Fruit fly (Drosophila melanogaster): ENCODE results near the gene Pgant5.
A peak's percentile ranks its signal among the peaks of the same experiment; 100 is the strongest.

The Pgant5 gene

dm6 chr2L:5037402-5037860 lies 56.0 kb downstream of the Pgant5 start, which contains the start of the genes CG14042 and SP555:
Gene CG14042, plus strand, starts transcription at chr2L:5037709.
Gene SP555, plus strand, starts transcription at chr2L:5037709.
- TF ChIP-seq fd96Ca (GFP tag; IDR thresholded peaks at IDR 0.05) (0 out of 3 replicates have a peak, but pooled peaks have one; percentile 18), CG32121 (GFP tag; IDR thresholded peaks at IDR 0.05) (no peak), D1 (tag; optimal IDR thresholded peaks at IDR 0.05) (no peak)

- TF ChIP-seq Snoo (tag; optimal IDR thresholded peaks at IDR 0.05) (no peak), CG15710 (tag; optimal IDR thresholded peaks at IDR 0.05) (no peak), D1 (tag; optimal IDR thresholded peaks at IDR 0.05) (no peak), CG14655 (GFP tag; optimal IDR thresholded peaks at IDR 0.05) (no peak)
Measured at dm6 chr2L:5036120-5036519, 57.3 kb downstream of the Pgant5 start.

dm6 chr2L:5031886-5032285 lies 61.5 kb downstream of the Pgant5 start:
- TF ChIP-seq CG10348 (GFP tag; IDR thresholded peaks at IDR 0.05) (no peak), rn (GFP tag; IDR thresholded peaks at IDR 0.05) (no peak), CG14655 (GFP tag; optimal IDR thresholded peaks at IDR 0.05) (no peak), Pif1B (GFP tag; optimal IDR thresholded peaks at IDR 0.05) (no peak), CG15710 (tag; optimal IDR thresholded peaks at IDR 0.05) (no peak), CG17806 (tag; optimal IDR thresholded peaks at IDR 0.05) (no peak), gl (tag; optimal IDR thresholded peaks at IDR 0.05) (no peak), CG13204 (GFP tag; optimal IDR thresholded peaks at IDR 0.05) (no peak), D1 (tag; optimal IDR thresholded peaks at IDR 0.05) (no peak), CG12605 (GFP tag; IDR thresholded peaks at IDR 0.05) (no peak)

dm6 chr2L:5031399-5031798 lies 62.0 kb downstream of the Pgant5 start:
- TF ChIP-seq CG12605 (GFP tag; IDR thresholded peaks at IDR 0.05) (no peak), Pif1B (GFP tag; optimal IDR thresholded peaks at IDR 0.05) (no peak), fd96Ca (GFP tag; IDR thresholded peaks at IDR 0.05) (no peak), CG13204 (GFP tag; optimal IDR thresholded peaks at IDR 0.05) (no peak), Snoo (tag; optimal IDR thresholded peaks at IDR 0.05) (no peak), Pif1A (GFP tag; optimal IDR thresholded peaks at IDR 0.05) (no peak), CG15710 (tag; optimal IDR thresholded peaks at IDR 0.05) (no peak), Ets98B (GFP tag; IDR thresholded peaks at IDR 0.05) (no peak), CG34367 (tag; optimal IDR thresholded peaks at IDR 0.05) (no peak), CG14655 (GFP tag; optimal IDR thresholded peaks at IDR 0.05) (no peak), CG32121 (GFP tag; IDR thresholded peaks at IDR 0.05) (no peak), CG10348 (GFP tag; IDR thresholded peaks at IDR 0.05) (no peak), EcR (GFP tag; optimal IDR thresholded peaks at IDR 0.05) (no peak), gl (tag; optimal IDR thresholded peaks at IDR 0.05) (no peak), rn (GFP tag; IDR thresholded peaks at IDR 0.05) (no peak), CG17806 (tag; optimal IDR thresholded peaks at IDR 0.05) (no peak), CG4496 (GFP tag; IDR thresholded peaks at IDR 0.05) (no peak), CG8159 (tag; optimal IDR thresholded peaks at IDR 0.05) (no peak), D1 (tag; optimal IDR thresholded peaks at IDR 0.05) (no peak), CG8301 (tag; optimal IDR thresholded peaks at IDR 0.05) (no peak)

dm6 chr2L:5030535-5030934 lies 62.9 kb downstream of the Pgant5 start:
- TF ChIP-seq Pif1A (GFP tag; optimal IDR thresholded peaks at IDR 0.05) (no peak), Pif1B (GFP tag; optimal IDR thresholded peaks at IDR 0.05) (no peak), D1 (tag; optimal IDR thresholded peaks at IDR 0.05) (no peak), CG17806 (tag; optimal IDR thresholded peaks at IDR 0.05) (no peak), gl (tag; optimal IDR thresholded peaks at IDR 0.05) (no peak), Snoo (tag; optimal IDR thresholded peaks at IDR 0.05) (no peak), CG8159 (tag; optimal IDR thresholded peaks at IDR 0.05) (no peak), CG32121 (GFP tag; IDR thresholded peaks at IDR 0.05) (no peak), rn (GFP tag; IDR thresholded peaks at IDR 0.05) (no peak), Ets98B (GFP tag; IDR thresholded peaks at IDR 0.05) (no peak), CG14655 (GFP tag; optimal IDR thresholded peaks at IDR 0.05) (no peak), CG13204 (GFP tag; optimal IDR thresholded peaks at IDR 0.05) (no peak), CG9948 (tag; optimal IDR thresholded peaks at IDR 0.05) (no peak), EcR (GFP tag; optimal IDR thresholded peaks at IDR 0.05) (no peak), CG4496 (GFP tag; IDR thresholded peaks at IDR 0.05) (no peak), CG12605 (GFP tag; IDR thresholded peaks at IDR 0.05) (no peak), fd96Ca (GFP tag; IDR thresholded peaks at IDR 0.05) (no peak), CG8301 (tag; optimal IDR thresholded peaks at IDR 0.05) (no peak), CG15710 (tag; optimal IDR thresholded peaks at IDR 0.05) (no peak), CG10348 (GFP tag; IDR thresholded peaks at IDR 0.05) (no peak)

dm6 chr2L:5029809-5030108 lies 63.6 kb downstream of the Pgant5 start:
- no peak for TF ChIP-seq fd96Ca (GFP tag; IDR thresholded peaks at IDR 0.05)
- no peak for TF ChIP-seq CG32121 (GFP tag; IDR thresholded peaks at IDR 0.05)
- TF ChIP-seq CG8301 (tag; optimal IDR thresholded peaks at IDR 0.05), result no peak
- no peak for TF ChIP-seq CG34367 (tag; optimal IDR thresholded peaks at IDR 0.05)
- no peak for TF ChIP-seq gl (tag; optimal IDR thresholded peaks at IDR 0.05)
- TF ChIP-seq CG10348 (GFP tag; IDR thresholded peaks at IDR 0.05), result no peak
- TF ChIP-seq CG17806 (tag; optimal IDR thresholded peaks at IDR 0.05), result no peak
- TF ChIP-seq Ets98B (GFP tag; IDR thresholded peaks at IDR 0.05), result no peak

All from whole organism, pupa.